Worm (Caenorhabditis elegans) whole organism, late embryonic: ENCODE measurements around the gene nhx-2.

Experiments
- F13H6.1 ChIP-seq: sonication (generic microtip); optimal IDR thresholded peaks from 2 replicates; lab custom pipeline; 2016; ENCODE audit warnings: missing genetic modification characterization, missing compliant biosample characterization
- K02D7.2 ChIP-seq: sonication (generic microtip); optimal IDR thresholded peaks from 2 replicates; lab custom pipeline; 2017; ENCODE audit warnings: mild to moderate bottlenecking, missing genetic modification characterization, missing compliant biosample characterization
- K09A11.1 ChIP-seq: sonication (generic microtip); optimal IDR thresholded peaks from 2 replicates; lab custom pipeline; 2017; ENCODE audit warnings: antibody characterized with exemption, mild to moderate bottlenecking, missing genetic modification characterization, missing compliant biosample characterization; ENCODE audit not compliant: insufficient read depth
- T23F11.4 ChIP-seq: fragments of 200-800 bp; sonication (Bioruptor generic); optimal IDR thresholded peaks from 2 replicates; lab custom pipeline; 2018; ENCODE audit warnings: mild to moderate bottlenecking, missing genetic modification characterization, missing compliant biosample characterization
- ahr-1 ChIP-seq: sonication (generic microtip); optimal IDR thresholded peaks from 2 replicates; lab custom pipeline; 2016; ENCODE audit warnings: missing genetic modification characterization, missing compliant biosample characterization
- ceh-18 ChIP-seq: sonication (generic microtip); optimal IDR thresholded peaks from 2 replicates; lab custom pipeline; 2016; ENCODE audit warnings: missing genetic modification characterization, missing compliant biosample characterization
- ceh-2 ChIP-seq: sonication (generic microtip); optimal IDR thresholded peaks from 2 replicates; lab custom pipeline; 2016; ENCODE audit warnings: missing genotype, missing genetic modification characterization, missing compliant biosample characterization
- ceh-31 ChIP-seq: sonication (generic microtip); optimal IDR thresholded peaks from 2 replicates; lab custom pipeline; 2016; ENCODE audit warnings: missing genetic modification characterization, missing compliant biosample characterization
- ceh-45 ChIP-seq: fragments of 200-800 bp; sonication (Bioruptor generic); IDR thresholded peaks from 2 replicates; pipeline ENCODE4 v1.3.6; 2022; ENCODE audit warnings: missing genetic modification reagents, missing genetic modification characterization, missing compliant biosample characterization
- ceh-6 ChIP-seq: fragments of 200-800 bp; sonication (Bioruptor generic); optimal IDR thresholded peaks from 2 replicates; lab custom pipeline; 2018; ENCODE audit warnings: mild to moderate bottlenecking, missing genetic modification characterization, missing compliant biosample characterization
- dve-1 ChIP-seq: sonication (generic microtip); optimal IDR thresholded peaks from 2 replicates; lab custom pipeline; 2017; ENCODE audit warnings: antibody characterized with exemption, mild to moderate bottlenecking, missing genetic modification characterization, missing compliant biosample characterization
- elt-2 ChIP-seq: sonication (generic microtip); optimal IDR thresholded peaks from 2 replicates; lab custom pipeline; 2016; ENCODE audit warnings: missing genetic modification reagents, missing genetic modification characterization, missing compliant biosample characterization
- elt-4 ChIP-seq: sonication (generic microtip); optimal IDR thresholded peaks from 2 replicates; lab custom pipeline; 2016; ENCODE audit warnings: missing genetic modification characterization, missing compliant biosample characterization
- ets-4 ChIP-seq: sonication (generic microtip); optimal IDR thresholded peaks from 2 replicates; lab custom pipeline; 2016; ENCODE audit warnings: missing genetic modification characterization, missing compliant biosample characterization
- fax-1 ChIP-seq: sonication (generic microtip); optimal IDR thresholded peaks from 2 replicates; lab custom pipeline; 2016; ENCODE audit warnings: missing genotype, missing genetic modification characterization, missing compliant biosample characterization
- gmeb-2 ChIP-seq: sonication (generic microtip); optimal IDR thresholded peaks from 2 replicates; lab custom pipeline; 2016; ENCODE audit warnings: missing genetic modification characterization, inconsistent platforms, missing compliant biosample characterization
- hlh-15 ChIP-seq: sonication (generic microtip); optimal IDR thresholded peaks from 2 replicates; lab custom pipeline; 2016; ENCODE audit warnings: missing genetic modification characterization, missing compliant biosample characterization
- hlh-6 ChIP-seq: sonication (generic microtip); optimal IDR thresholded peaks from 2 replicates; lab custom pipeline; 2016; ENCODE audit warnings: missing genotype, missing genetic modification characterization, missing compliant biosample characterization
- hlh-8 ChIP-seq: sonication (generic microtip); optimal IDR thresholded peaks from 2 replicates; lab custom pipeline; 2016; ENCODE audit warnings: missing genotype, missing genetic modification characterization, missing compliant biosample characterization
- lim-6 ChIP-seq: sonication (generic microtip); optimal IDR thresholded peaks from 2 replicates; lab custom pipeline; 2016; ENCODE audit warnings: missing genetic modification characterization, missing compliant biosample characterization
- lin-11 ChIP-seq: fragments of 200-800 bp; sonication (Bioruptor generic); optimal IDR thresholded peaks from 2 replicates; lab custom pipeline; 2018; ENCODE audit warnings: mild to moderate bottlenecking, missing genetic modification characterization, missing compliant biosample characterization
- nfya-1 ChIP-seq: sonication (generic microtip); optimal IDR thresholded peaks from 2 replicates; lab custom pipeline; 2017; ENCODE audit warnings: missing genetic modification characterization, mild to moderate bottlenecking, missing compliant biosample characterization, antibody characterized with exemption, moderate library complexity
- nhr-11 ChIP-seq: fragments of 150-350 bp; optimal IDR thresholded peaks from 2 replicates; lab custom pipeline; 2014; ENCODE audit warnings: missing biosample characterization, missing genetic modification characterization
- npax-4 ChIP-seq: sonication (generic microtip); optimal IDR thresholded peaks from 2 replicates; lab custom pipeline; 2016; ENCODE audit warnings: missing genetic modification characterization, missing compliant biosample characterization
- odd-2 ChIP-seq: sonication (generic microtip); optimal IDR thresholded peaks from 2 replicates; lab custom pipeline; 2017; ENCODE audit warnings: antibody characterized with exemption, mild to moderate bottlenecking, missing genetic modification characterization, missing compliant biosample characterization
- pha-2 ChIP-seq: sonication (generic microtip); optimal IDR thresholded peaks from 2 replicates; lab custom pipeline; 2017; ENCODE audit warnings: mild to moderate bottlenecking, missing genetic modification characterization, missing compliant biosample characterization
- pqm-1 ChIP-seq: sonication (generic microtip); optimal IDR thresholded peaks from 2 replicates; lab custom pipeline; 2016; ENCODE audit warnings: missing genetic modification characterization, missing compliant biosample characterization
- ref-2 ChIP-seq: sonication (generic microtip); optimal IDR thresholded peaks from 2 replicates; lab custom pipeline; 2016; ENCODE audit warnings: missing genetic modification characterization, missing compliant biosample characterization
- sdc-2 ChIP-seq: sonication (generic microtip); optimal IDR thresholded peaks from 2 replicates; lab custom pipeline; 2016; ENCODE audit warnings: missing genotype, missing genetic modification characterization, missing compliant biosample characterization
- syd-9 ChIP-seq: sonication (generic microtip); optimal IDR thresholded peaks from 2 replicates; lab custom pipeline; 2016; ENCODE audit warnings: mild to moderate bottlenecking, missing genetic modification characterization, moderate library complexity, missing compliant biosample characterization
- tbx-7 ChIP-seq: sonication (generic microtip); optimal IDR thresholded peaks from 2 replicates; lab custom pipeline; 2016; ENCODE audit warnings: missing genotype, missing genetic modification characterization, missing compliant biosample characterization
- unc-3 ChIP-seq, 2 experiments: fragments of 200-800 bp in 1 of 2; sonication (Bioruptor generic) in 1 of 2; sonication (generic microtip) in 1 of 2; conservative IDR thresholded peaks in 1 of 2; optimal IDR thresholded peaks in 1 of 2; 2 replicates each; pipeline versions ENCODE4 v1.3.6 to Lab custom; 2016 to 2022; ENCODE audit warnings: missing compliant biosample characterization in 2 of 2, missing genetic modification characterization in 2 of 2, missing genetic modification reagents in 1 of 2
- unc-86 ChIP-seq: sonication (generic microtip); optimal IDR thresholded peaks from 2 replicates; lab custom pipeline; 2016; ENCODE audit warnings: missing genetic modification characterization, missing compliant biosample characterization
- ztf-16 ChIP-seq: sonication (generic microtip); optimal IDR thresholded peaks from 2 replicates; lab custom pipeline; 2017; ENCODE audit warnings: missing genetic modification characterization, missing compliant biosample characterization

Gene nhx-2

DNA sequence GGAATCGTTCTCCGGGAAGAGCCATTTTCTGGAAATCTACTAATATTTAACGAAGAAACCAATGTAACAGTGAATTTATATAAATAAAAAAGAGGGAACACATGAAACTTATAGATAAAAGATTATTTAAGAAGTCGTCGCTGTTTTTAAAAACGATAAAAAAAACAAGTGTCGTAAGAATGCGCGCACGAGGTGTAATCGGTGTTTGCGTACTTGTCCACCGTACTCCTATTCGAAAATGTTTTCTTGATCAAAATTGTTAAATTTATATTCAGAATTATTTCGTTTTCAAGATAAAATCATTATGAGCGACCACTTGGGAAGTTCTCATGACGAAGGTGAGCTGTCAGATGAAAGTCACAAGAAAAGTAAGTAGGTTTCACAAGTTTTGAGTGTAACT is 5.3 kb upstream of the nhx-2 start, which contains the start of the genes moa-2 and cdk-11.1:
moa-2 (minus strand) TSS at position 25 of the 400 bp plus-strand sequence.
cdk-11.1 (plus strand) TSS at position 227 of the 400 bp plus-strand sequence.
- TF ChIP-seq nfya-1 (tag; lab: Kevin White, UChicago): no peak
- TF ChIP-seq odd-2 (tag; lab: Kevin White, UChicago): no peak
- no peak for TF ChIP-seq ceh-45 (GFP tag; lab: Robert Waterston, UW)
- TF ChIP-seq ceh-31: no peak
- TF ChIP-seq pqm-1 (tag; lab: Kevin White, UChicago): no peak
- no peak for TF ChIP-seq unc-86 (tag; lab: Kevin White, UChicago)
- no peak for TF ChIP-seq lin-11
- TF ChIP-seq K09A11.1 (tag; lab: Kevin White, UChicago): no peak
- no peak for TF ChIP-seq K02D7.2 (tag; lab: Kevin White, UChicago)
- TF ChIP-seq, all 69 proteins: peak for 0

DNA sequence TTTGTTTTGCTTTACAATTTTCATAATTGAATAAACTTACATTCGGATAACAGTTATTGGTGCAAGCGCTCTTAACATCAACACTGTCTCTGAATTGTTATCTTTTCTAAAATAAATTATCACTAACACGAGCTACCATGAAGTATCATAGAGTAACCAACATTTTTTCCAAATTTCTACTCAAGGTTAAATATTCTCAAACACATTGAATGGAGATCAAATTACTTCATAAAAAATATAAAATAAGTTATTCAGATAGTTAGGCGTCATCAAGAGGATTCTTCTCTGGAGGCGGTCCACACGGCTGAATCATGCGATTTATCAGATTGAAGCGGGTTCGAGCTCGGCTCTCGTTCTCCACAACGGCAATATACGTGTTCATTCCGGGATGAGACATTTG is 4.6 kb upstream of the nhx-2 start, which contains the start of gene B0495.5:
B0495.5 (minus strand) TSS at position 101 of the 400 bp plus-strand sequence.
- TF ChIP-seq nhr-11 (tag; lab: Kevin White, UChicago): no peak
- no peak for TF ChIP-seq fax-1 (tag; lab: Kevin White, UChicago)
- no peak for TF ChIP-seq F13H6.1 (tag; lab: Kevin White, UChicago)
- no peak for TF ChIP-seq syd-9
- no peak for TF ChIP-seq npax-4 (tag; lab: Kevin White, UChicago)
- TF ChIP-seq ahr-1 (tag; lab: Kevin White, UChicago): no peak
- no peak for TF ChIP-seq pqm-1 (tag; lab: Kevin White, UChicago)
- no peak for TF ChIP-seq hlh-8 (tag; lab: Kevin White, UChicago)
- no peak for TF ChIP-seq ceh-2 (tag; lab: Kevin White, UChicago)

DNA sequence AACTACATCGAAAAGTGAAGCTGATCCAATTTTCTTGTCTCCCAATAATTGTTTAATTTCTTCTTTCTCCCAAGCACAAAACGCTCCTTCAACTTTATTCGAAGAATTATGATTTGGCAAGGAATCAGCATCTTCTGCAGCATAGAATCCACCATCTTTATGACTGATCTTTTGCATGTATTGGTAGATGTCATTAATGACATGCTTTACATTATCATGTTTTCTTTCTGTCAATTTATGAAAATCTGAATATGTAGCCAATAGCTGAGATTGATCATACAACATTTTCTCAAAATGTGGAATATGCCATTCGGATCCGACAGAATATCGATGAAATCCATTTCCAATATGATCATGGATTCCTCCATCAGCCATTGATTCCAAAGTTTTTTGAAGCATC is 3.4 kb upstream of the nhx-2 start:
- no peak for TF ChIP-seq elt-4 (tag; lab: Kevin White, UChicago)
- TF ChIP-seq lim-6 (tag; lab: Kevin White, UChicago): no peak
- no peak for TF ChIP-seq pha-2 (tag; lab: Kevin White, UChicago)
- no peak for TF ChIP-seq dve-1
- no peak for TF ChIP-seq K09A11.1 (tag; lab: Kevin White, UChicago)
- TF ChIP-seq sdc-2 (tag; lab: Kevin White, UChicago): no peak
- no peak for TF ChIP-seq T23F11.4 (GFP tag; lab: Kevin White, UChicago)
- TF ChIP-seq K02D7.2 (tag; lab: Kevin White, UChicago): no peak
- TF ChIP-seq odd-2 (tag; lab: Kevin White, UChicago): no peak
- TF ChIP-seq hlh-15 (tag; lab: Kevin White, UChicago): no peak
- no peak for TF ChIP-seq ceh-18 (tag; lab: Kevin White, UChicago)
- TF ChIP-seq ceh-2 (tag; lab: Kevin White, UChicago): no peak
- no peak for TF ChIP-seq ceh-45 (GFP tag; lab: Robert Waterston, UW)
- no peak for TF ChIP-seq tbx-7
- no peak for TF ChIP-seq ceh-6 (GFP tag; lab: Kevin White, UChicago)
- TF ChIP-seq unc-3 (GFP tag; conservative IDR thresholded peaks at IDR 0.05; lab: Robert Waterston, UW): no peak
- no peak for TF ChIP-seq unc-3 (tag; optimal IDR thresholded peaks at IDR 0.05; lab: Kevin White, UChicago)
- no peak for TF ChIP-seq gmeb-2 (tag; lab: Kevin White, UChicago)
- no peak for TF ChIP-seq ref-2 (tag; lab: Kevin White, UChicago)
- no peak for TF ChIP-seq hlh-6

DNA sequence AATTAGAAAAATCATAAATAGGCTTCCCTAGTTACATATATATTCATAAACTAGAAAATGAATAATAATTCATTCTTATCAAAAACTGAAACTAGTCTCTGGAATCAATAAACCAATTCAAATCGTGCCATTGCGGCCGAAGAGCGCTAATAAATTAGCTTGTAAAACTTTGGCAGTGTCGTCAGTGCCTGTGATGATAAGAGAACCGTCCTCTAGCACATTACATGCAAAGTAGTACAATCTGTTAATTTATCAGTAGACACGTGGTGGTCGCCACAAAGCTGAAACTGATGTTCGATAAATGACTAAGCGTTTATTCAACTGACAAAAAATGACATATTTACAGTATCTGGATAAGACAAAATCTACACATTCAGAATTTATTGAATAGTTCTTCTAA is 1.9 kb upstream of the nhx-2 start:
- TF ChIP-seq ets-4: no peak
- TF ChIP-seq gmeb-2 (tag; lab: Kevin White, UChicago): no peak
- no peak for TF ChIP-seq ztf-16
- no peak for TF ChIP-seq elt-4 (tag; lab: Kevin White, UChicago)
- TF ChIP-seq elt-2 (tag; lab: Kevin White, UChicago): peak; percentile 70
- TF ChIP-seq, all 69 proteins: peak for 1
